Fruit fly (Drosophila melanogaster): Measurements from ENCODE around the gene CG32212.

The CG32212 gene

DNA sequence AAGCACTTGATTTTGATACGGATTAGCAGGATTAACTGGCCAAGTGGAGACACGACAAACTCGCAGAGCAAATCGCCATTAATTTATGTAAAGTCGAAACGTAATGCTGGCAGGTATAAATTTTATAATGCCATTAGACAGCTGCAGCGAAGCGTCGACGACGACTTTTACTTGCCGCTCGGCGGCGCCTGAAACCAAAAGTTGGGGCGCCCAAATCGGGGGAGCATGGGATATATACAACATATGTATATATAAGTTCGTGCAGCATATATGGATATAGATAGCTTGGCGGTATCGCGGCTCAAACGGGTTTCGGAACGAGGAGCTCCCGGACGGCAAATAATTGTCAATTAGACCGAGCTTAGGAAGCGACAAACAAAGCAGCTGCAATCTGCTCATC lies 33.3 kb downstream of the CG32212 start, which contains the start of gene Cpr76Bc:
Cpr76Bc (plus strand) TSS at position 301 of the 400 bp plus-strand sequence.
- TF ChIP-seq Dll (optimal IDR thresholded peaks at IDR 0.05) (no peak), psq (optimal IDR thresholded peaks at IDR 0.05) (no peak), CG8478 (optimal IDR thresholded peaks at IDR 0.05) (no peak), usp (GFP tag; optimal IDR thresholded peaks at IDR 0.05) (no peak), pan (optimal IDR thresholded peaks at IDR 0.05) (no peak), EcR (GFP tag; optimal IDR thresholded peaks at IDR 0.05) (no peak)

- TF ChIP-seq Dll (optimal IDR thresholded peaks at IDR 0.05) (no peak), EcR (GFP tag; optimal IDR thresholded peaks at IDR 0.05) (no peak), usp (GFP tag; optimal IDR thresholded peaks at IDR 0.05) (no peak), CG8478 (optimal IDR thresholded peaks at IDR 0.05) (no peak), psq (optimal IDR thresholded peaks at IDR 0.05) (no peak), pan (optimal IDR thresholded peaks at IDR 0.05) (no peak)
Observed at dm6 chr3L:19521093-19521492, 33.7 kb downstream of the CG32212 start.

dm6 chr3L:19524690-19525089 lies 37.3 kb downstream of the CG32212 start:
- TF ChIP-seq usp (GFP tag; optimal IDR thresholded peaks at IDR 0.05) (no peak), psq (optimal IDR thresholded peaks at IDR 0.05) (no peak), EcR (GFP tag; optimal IDR thresholded peaks at IDR 0.05) (no peak), CG8478 (optimal IDR thresholded peaks at IDR 0.05) (no peak), Dll (optimal IDR thresholded peaks at IDR 0.05) (no peak), pan (optimal IDR thresholded peaks at IDR 0.05) (no peak)

- no peak for TF ChIP-seq psq (optimal IDR thresholded peaks at IDR 0.05)
- no peak for TF ChIP-seq usp (GFP tag; optimal IDR thresholded peaks at IDR 0.05)
- no peak for TF ChIP-seq CG8478 (optimal IDR thresholded peaks at IDR 0.05)
- no peak for TF ChIP-seq pan (optimal IDR thresholded peaks at IDR 0.05)
- TF ChIP-seq EcR (GFP tag; optimal IDR thresholded peaks at IDR 0.05): no peak
- TF ChIP-seq Dll (optimal IDR thresholded peaks at IDR 0.05): no peak
Observed at dm6 chr3L:19525736-19526135, 38.4 kb downstream of the CG32212 start.

DNA sequence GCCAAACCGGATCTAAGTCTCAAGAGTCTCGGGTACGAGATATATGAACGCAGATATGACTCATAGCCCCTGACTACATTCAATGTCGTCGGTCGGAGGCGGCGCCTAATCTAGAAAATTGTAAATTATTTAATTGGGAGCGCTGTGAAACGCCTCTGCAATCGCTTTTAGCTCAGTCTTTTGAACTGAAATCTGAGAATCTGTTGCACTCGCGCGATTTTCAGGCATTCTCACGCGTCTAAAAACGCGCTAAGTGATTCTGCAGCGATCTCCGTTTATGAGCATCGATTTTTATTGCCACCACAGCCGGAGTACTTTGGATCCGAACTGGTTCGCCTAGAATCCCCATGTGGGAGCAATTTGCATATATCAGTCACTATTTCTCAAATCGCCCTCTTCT lies 41.2 kb downstream of the CG32212 start:
- TF ChIP-seq EcR (GFP tag; optimal IDR thresholded peaks at IDR 0.05): no peak
- TF ChIP-seq CG8478 (optimal IDR thresholded peaks at IDR 0.05): no peak
- no peak for TF ChIP-seq psq (optimal IDR thresholded peaks at IDR 0.05)
- TF ChIP-seq pan (optimal IDR thresholded peaks at IDR 0.05): no peak
- TF ChIP-seq Dll (optimal IDR thresholded peaks at IDR 0.05): no peak
- TF ChIP-seq usp (GFP tag; optimal IDR thresholded peaks at IDR 0.05): no peak

- TF ChIP-seq pan (optimal IDR thresholded peaks at IDR 0.05) (no peak), psq (optimal IDR thresholded peaks at IDR 0.05) (no peak), CG8478 (optimal IDR thresholded peaks at IDR 0.05) (no peak), Dll (optimal IDR thresholded peaks at IDR 0.05) (no peak), EcR (GFP tag; optimal IDR thresholded peaks at IDR 0.05) (no peak), usp (GFP tag; optimal IDR thresholded peaks at IDR 0.05) (no peak)
Observed at dm6 chr3L:19532443-19532842, 45.1 kb downstream of the CG32212 start, which contains the start of gene Cpr76Bd. Gene Cpr76Bd, plus strand, starts transcription at chr3L:19532743.
